Fruit fly (Drosophila melanogaster): ENCODE results near the gene CG31546.
A peak's percentile ranks its signal among the peaks of the same experiment; 100 is the strongest.

Gene CG31546

DNA sequence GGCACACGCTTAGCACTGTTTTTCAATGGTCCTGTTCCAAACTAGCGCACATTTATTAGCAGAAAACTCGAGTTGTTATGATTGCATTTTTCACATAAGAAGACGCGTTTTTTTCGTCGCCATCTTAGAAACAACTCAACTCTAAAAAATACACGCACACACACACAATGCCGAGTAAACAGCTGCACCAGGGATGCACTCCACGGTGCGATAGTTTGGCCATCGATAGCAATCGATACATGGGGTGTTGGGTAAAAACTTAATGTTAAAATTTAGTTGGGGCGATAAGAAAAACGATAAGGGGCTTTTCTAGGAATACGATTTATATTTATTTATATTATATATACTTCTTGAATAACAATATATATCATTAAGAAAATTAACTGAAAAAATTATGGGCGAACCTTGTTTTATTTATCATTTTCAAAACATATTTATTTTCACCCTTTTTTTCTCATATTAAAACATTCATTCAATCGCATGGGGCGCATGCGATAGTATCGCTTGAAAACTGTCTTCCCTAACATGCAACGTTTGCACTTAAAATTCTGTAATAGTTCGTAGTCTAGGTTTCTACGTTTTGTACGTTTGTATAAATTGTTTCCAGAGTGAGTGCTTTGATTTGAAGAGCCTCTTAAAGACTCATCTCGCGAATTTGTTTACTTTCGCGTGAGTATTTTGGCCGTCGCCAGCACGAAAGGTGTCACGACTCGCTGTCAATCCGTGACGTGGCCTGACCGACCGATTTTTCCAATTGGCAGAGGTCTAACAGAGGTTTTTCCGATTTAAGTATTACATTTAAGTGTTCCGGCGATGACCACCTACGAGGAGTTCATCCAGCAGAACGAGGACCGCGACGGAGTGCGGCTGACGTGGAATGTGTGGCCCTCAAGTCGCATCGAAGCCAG lies 13.4 kb upstream of the CG31546 start, which contains the start of the genes MTA1-like and Sec23 (continued):
- TF ChIP-seq sc (optimal IDR thresholded peaks at IDR 0.05) (no peak), sc (GFP tag; optimal IDR thresholded peaks at IDR 0.05) (peak; percentile 35), Chrac-16 (GFP tag; optimal IDR thresholded peaks at IDR 0.05) (peak; percentile 43), CG7786 (GFP tag; optimal IDR thresholded peaks at IDR 0.05) (no peak), ci (GFP tag; IDR thresholded peaks at IDR 0.05) (no peak), Spps (tag; optimal IDR thresholded peaks at IDR 0.05) (no peak), CG32767 (GFP tag; IDR thresholded peaks at IDR 0.05) (no peak; the same call in 1 of the 2 replicates), Adf1 (GFP tag; IDR thresholded peaks at IDR 0.05) (no peak), CG2875 (GFP tag; optimal IDR thresholded peaks at IDR 0.05) (no peak), tx (GFP tag; optimal IDR thresholded peaks at IDR 0.05) (peak; percentile 14), zen2 (GFP tag; IDR thresholded peaks at IDR 0.05; ENCODE audit: partially characterized antibody) (peak; percentile 85; the same call in 2 of the 3 replicates), CG11085 (GFP tag; IDR thresholded peaks at IDR 0.05) (no peak), Deaf1 (tag; optimal IDR thresholded peaks at IDR 0.05) (peak; percentile 19), gem (tag; optimal IDR thresholded peaks at IDR 0.05) (peak; percentile 76), CG11247 (GFP tag; IDR thresholded peaks at IDR 0.05) (no peak), CG3847 (GFP tag; IDR thresholded peaks at IDR 0.05) (peak; percentile 61), CG18599 (GFP tag; optimal IDR thresholded peaks at IDR 0.05) (peak; percentile 38), Hmr (GFP tag; optimal IDR thresholded peaks at IDR 0.05) (peak; percentile 61), vvl (GFP tag; IDR thresholded peaks at IDR 0.05) (peak; percentile 50; the same call in 1 of the 2 replicates), CrebB (tag; optimal IDR thresholded peaks at IDR 0.05) (no peak), kah (GFP tag; optimal IDR thresholded peaks at IDR 0.05) (no peak), CG17359 (tag; optimal IDR thresholded peaks at IDR 0.05) (peak; percentile 16), CG8281 (tag; optimal IDR thresholded peaks at IDR 0.05) (no peak), CG14014 (GFP tag; IDR thresholded peaks at IDR 0.05) (no peak), CG15514 (GFP tag; optimal IDR thresholded peaks at IDR 0.05) (peak; percentile 36), CG32532 (GFP tag; IDR thresholded peaks at IDR 0.05) (peak; percentile 43; the same call in 1 of the 2 replicates), CG15011 (GFP tag; optimal IDR thresholded peaks at IDR 0.05) (no peak), MESR4 (GFP tag; optimal IDR thresholded peaks at IDR 0.05) (peak; percentile 86), Vsx1 (GFP tag; optimal IDR thresholded peaks at IDR 0.05) (peak; percentile 37), ab (GFP tag; optimal IDR thresholded peaks at IDR 0.05) (no peak), CG6683 (GFP tag; optimal IDR thresholded peaks at IDR 0.05) (no peak), Atf3 (GFP tag; optimal IDR thresholded peaks at IDR 0.05) (no peak), sima (GFP tag; optimal IDR thresholded peaks at IDR 0.05) (no peak)

DNA sequence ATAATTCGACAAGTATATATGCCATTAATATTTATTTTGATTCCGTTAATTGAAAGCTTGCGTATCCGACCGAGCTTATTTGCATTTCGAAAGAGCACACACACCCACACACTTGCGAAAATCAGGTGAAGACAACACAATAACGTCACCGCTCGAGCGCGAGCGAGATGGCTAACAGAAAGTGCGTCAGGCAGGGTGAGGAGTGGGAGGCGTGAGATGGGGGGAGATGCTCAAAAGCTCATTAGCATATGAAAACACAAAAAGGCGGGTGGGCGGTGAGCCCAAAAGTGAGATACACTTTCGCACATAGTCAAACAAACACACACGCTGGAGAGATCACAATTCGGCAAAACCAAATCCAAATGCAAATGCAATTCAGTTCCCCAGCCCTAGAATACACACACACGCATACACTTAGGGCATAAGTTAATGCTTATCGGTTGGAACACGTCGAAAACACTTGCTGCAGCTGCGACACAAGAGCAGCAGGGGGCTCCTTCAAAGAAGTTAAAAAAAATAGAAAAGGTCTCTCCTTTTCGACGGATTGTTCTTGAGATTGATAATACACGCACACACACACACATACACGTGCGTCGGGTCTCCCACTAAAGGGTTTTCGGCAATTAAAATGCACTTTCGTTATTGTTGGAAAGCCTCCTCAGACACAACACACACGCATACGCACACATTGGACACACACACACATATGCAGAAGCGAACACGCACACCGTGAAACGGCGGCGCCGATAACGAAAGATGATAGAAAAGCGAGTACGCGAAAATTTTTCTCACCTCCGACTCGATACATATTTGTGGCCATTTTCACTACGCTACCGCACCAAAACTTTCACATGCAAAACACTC lies 12.5 kb upstream of the CG31546 start:
- TF ChIP-seq otp (GFP tag; IDR thresholded peaks at IDR 0.05) = no peak
- 0 out of 2 replicates have a peak, but pooled peaks have one; percentile 20 for TF ChIP-seq nerfin-2 (GFP tag; IDR thresholded peaks at IDR 0.05; ENCODE audit: partially characterized antibody)
- TF ChIP-seq ssp (GFP tag; IDR thresholded peaks at IDR 0.05) = no peak
- TF ChIP-seq Dp (GFP tag; optimal IDR thresholded peaks at IDR 0.05) = no peak
- TF ChIP-seq crol (GFP tag; IDR thresholded peaks at IDR 0.05) = peak; percentile 72
- TF ChIP-seq chinmo (GFP tag; IDR thresholded peaks at IDR 0.05; ENCODE audit: partially characterized antibody) = peak; percentile 63; the same call in 2 of the 4 replicates
- no peak for TF ChIP-seq NfI (GFP tag; optimal IDR thresholded peaks at IDR 0.05)
- peak; percentile 8 for TF ChIP-seq rib (GFP tag; IDR thresholded peaks at IDR 0.05)
- TF ChIP-seq CG6813 (GFP tag; optimal IDR thresholded peaks at IDR 0.05) = no peak
- TF ChIP-seq CG15269 (tag; optimal IDR thresholded peaks at IDR 0.05) = no peak
- no peak for TF ChIP-seq CG31224 (GFP tag; IDR thresholded peaks at IDR 0.05)
- TF ChIP-seq Sin3A (optimal IDR thresholded peaks at IDR 0.05) = no peak
- no peak for TF ChIP-seq Hr3 (GFP tag; optimal IDR thresholded peaks at IDR 0.05)
- TF ChIP-seq Xrp1 (GFP tag; IDR thresholded peaks at IDR 0.05) = no peak; the same call in 1 of the 2 replicates
- TF ChIP-seq CTCF (GFP tag; optimal IDR thresholded peaks at IDR 0.05) = no peak
- peak; percentile 71 for TF ChIP-seq CG15479 (GFP tag; optimal IDR thresholded peaks at IDR 0.05)
